Worm (Caenorhabditis elegans): ENCODE results near the gene Y37E11AM.2.

- TF ChIP-seq ztf-23 (GFP tag; IDR thresholded peaks at IDR 0.05): no peak
- TF ChIP-seq flt-1 (GFP tag; IDR thresholded peaks at IDR 0.05): no peak
- TF ChIP-seq tab-1 (GFP tag; IDR thresholded peaks at IDR 0.05): no peak
- no peak for TF ChIP-seq cog-1 (tag; optimal IDR thresholded peaks at IDR 0.05)
- no peak for TF ChIP-seq T22C8.4 (GFP tag; IDR thresholded peaks at IDR 0.05)
- no peak for TF ChIP-seq med-1 (GFP tag; optimal IDR thresholded peaks at IDR 0.05; ENCODE audit: insufficient read depth)
- TF ChIP-seq ztf-29 (GFP tag; IDR thresholded peaks at IDR 0.05): no peak
- TF ChIP-seq ref-1 (GFP tag; conservative IDR thresholded peaks at IDR 0.05): no peak
Measured at ce11 chrIV:3721973-3722372, 3.3 kb downstream of the Y37E11AM.2 start.
